Worm (Caenorhabditis elegans) whole organism, late embryonic: ENCODE results near the gene Y69A2AR.22.

Experiments used
- ama-1 ChIP-seq: fragments of 150-350 bp; optimal IDR thresholded peaks from 2 replicates; lab custom pipeline; 2014
- ceh-30 ChIP-seq: fragments of 150-350 bp; optimal IDR thresholded peaks from 2 replicates; lab custom pipeline; 2014; ENCODE audit warnings: missing biosample characterization, missing genetic modification characterization
- pha-2 ChIP-seq: sonication (generic microtip); optimal IDR thresholded peaks from 2 replicates; lab custom pipeline; 2017; ENCODE audit warnings: mild to moderate bottlenecking, missing genetic modification characterization, missing compliant biosample characterization
- sdc-2 ChIP-seq: sonication (generic microtip); optimal IDR thresholded peaks from 2 replicates; lab custom pipeline; 2016; ENCODE audit warnings: missing genotype, missing genetic modification characterization, missing compliant biosample characterization
- ttx-3 ChIP-seq: sonication (generic microtip); optimal IDR thresholded peaks from 2 replicates; lab custom pipeline; 2016; ENCODE audit warnings: missing genetic modification reagents, missing genetic modification characterization, missing compliant biosample characterization
- unc-55 ChIP-seq: sonication (generic microtip); optimal IDR thresholded peaks from 2 replicates; lab custom pipeline; 2017; ENCODE audit warnings: missing biosample characterization, missing genetic modification reagents, missing genetic modification characterization

ce11 chrIV:2530285-2530684, 22.6 kb upstream of the Y69A2AR.22 start:
- TF ChIP-seq sdc-2 (tag; lab: Kevin White, UChicago), result no peak
- TF ChIP-seq unc-55 (GFP tag; lab: Kevin White, UChicago), result no peak
- TF ChIP-seq pha-2, result no peak
- TF ChIP-seq ama-1 (lab: Kevin White, UChicago), result no peak
- TF ChIP-seq ttx-3, result no peak
- TF ChIP-seq ceh-30 (tag; lab: Kevin White, UChicago), result no peak
